Fruit fly (Drosophila melanogaster): Measurements from ENCODE around the gene CG31445.

CG31445 gene

DNA sequence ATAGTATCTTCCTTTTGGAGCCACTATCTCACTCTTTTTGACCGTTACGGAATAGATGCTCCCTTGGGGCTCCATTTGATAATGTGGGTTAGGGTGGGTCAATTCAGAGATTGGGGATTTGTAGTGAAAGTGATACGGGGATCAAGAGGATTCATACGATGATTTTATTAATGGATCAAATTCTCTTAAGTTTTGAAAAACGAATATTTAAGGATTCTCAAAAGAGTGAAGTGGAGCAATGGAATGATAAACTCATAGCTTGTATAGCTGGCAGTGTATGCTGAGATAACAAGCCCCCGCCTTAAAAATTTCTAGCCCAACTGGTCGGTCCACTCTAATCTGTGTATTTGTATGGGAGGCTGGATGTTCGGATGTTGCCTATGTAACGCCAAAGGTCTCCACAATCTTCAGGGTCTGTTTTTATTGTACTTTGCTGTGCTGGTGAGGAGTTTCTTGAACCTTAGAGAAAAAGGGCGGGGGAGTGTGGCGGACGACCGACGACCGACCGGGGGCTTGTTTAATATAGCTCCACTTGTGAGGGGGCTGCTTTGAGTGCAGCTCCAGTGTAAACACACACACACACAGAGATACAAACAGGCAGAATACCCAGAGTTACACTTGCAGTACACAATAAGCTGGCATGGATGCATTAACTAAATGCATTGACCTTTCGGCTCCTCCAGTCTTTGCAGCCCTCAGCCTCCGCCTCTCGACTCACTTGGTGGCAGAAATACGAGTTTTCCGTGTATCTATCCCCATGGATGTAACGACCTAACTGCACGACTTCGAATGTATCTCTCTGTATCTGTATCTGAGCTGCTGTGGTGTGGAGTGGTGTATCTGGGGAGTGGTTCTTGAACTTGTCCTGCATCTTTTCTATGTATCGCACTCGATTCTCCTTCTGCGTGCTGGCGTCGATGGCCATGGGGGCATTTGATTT is 36.3 kb upstream of the CG31445 start:
- TF ChIP-seq pad (GFP tag; optimal IDR thresholded peaks at IDR 0.05), result no peak
- no peak for TF ChIP-seq CG14711 (tag; optimal IDR thresholded peaks at IDR 0.05)
- TF ChIP-seq cic (GFP tag; optimal IDR thresholded peaks at IDR 0.05), result no peak
- no peak for TF ChIP-seq kay (GFP tag; ENCODE audit: borderline replicate concordance)
- no peak for TF ChIP-seq Crg-1 (GFP tag; optimal IDR thresholded peaks at IDR 0.05)
- TF ChIP-seq CG7045 (GFP tag; optimal IDR thresholded peaks at IDR 0.05), result no peak
- no peak for TF ChIP-seq ovo (GFP tag; optimal IDR thresholded peaks at IDR 0.05)
- no peak for TF ChIP-seq CG1620 (GFP tag; optimal IDR thresholded peaks at IDR 0.05)
- TF ChIP-seq tj (GFP tag; optimal IDR thresholded peaks at IDR 0.05), result no peak

DNA sequence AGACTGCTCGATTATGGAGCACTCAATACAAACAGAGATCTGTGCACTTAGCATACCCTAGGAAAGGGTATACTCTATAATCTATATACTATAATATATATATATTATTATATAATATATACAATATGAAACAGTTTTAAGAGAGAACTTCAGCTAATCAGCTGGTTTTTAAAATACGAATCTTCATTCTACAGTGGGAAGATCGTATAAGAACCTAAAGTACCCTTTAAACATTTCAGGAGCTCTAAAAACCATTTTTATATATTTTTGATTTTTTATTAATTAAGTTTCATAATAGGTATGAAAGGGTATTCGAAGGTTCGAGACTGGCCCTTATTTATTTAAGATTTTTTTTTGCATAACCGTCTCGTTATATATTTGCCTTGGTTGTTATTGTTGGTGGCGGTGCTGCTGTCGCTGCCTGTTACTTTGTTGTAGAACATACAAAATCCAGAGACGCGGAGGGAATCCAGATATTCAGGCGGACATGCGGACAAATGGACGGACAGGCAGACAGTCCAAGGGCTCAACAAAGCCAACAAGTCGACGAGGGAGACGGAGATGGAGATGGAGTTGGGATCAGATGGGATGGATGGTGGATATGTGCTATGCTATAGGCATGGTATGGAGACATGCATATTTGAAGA is 35.1 kb upstream of the CG31445 start:
- TF ChIP-seq toe (GFP tag; optimal IDR thresholded peaks at IDR 0.05), result no peak

dm6 chr3R:29277748-29278147 is 33.1 kb upstream of the CG31445 start:
- TF ChIP-seq toe (GFP tag; optimal IDR thresholded peaks at IDR 0.05), result no peak
- TF ChIP-seq CG7101 (tag; optimal IDR thresholded peaks at IDR 0.05), result no peak
- no peak for TF ChIP-seq ovo (GFP tag; optimal IDR thresholded peaks at IDR 0.05)
- TF ChIP-seq kay (GFP tag; ENCODE audit: borderline replicate concordance), result no peak

DNA sequence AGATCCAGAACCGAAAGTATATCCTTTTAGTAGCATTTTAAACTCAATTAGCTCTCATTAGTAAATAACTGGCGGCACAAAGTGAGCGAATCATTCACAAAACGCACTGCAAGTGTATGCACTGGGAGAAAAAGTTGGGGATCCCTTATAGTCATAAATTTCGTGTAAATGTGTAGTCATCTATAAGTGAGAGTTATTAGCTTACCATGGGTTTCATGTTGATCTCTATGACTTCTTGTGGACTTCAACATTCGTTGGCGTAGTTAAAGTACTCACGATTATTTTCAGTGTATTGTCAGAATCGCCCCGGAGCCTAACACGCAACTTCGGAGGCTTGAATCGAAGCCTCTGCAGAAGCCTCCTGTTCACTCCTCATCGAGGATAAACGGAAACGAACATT is 32.4 kb upstream of the CG31445 start:
- TF ChIP-seq CG7101 (tag; optimal IDR thresholded peaks at IDR 0.05) (no peak), tj (GFP tag; optimal IDR thresholded peaks at IDR 0.05) (no peak), CG1620 (GFP tag; optimal IDR thresholded peaks at IDR 0.05) (no peak), Clk (GFP tag; optimal IDR thresholded peaks at IDR 0.05) (no peak), CG33017 (tag; optimal IDR thresholded peaks at IDR 0.05) (no peak), toe (GFP tag; optimal IDR thresholded peaks at IDR 0.05) (no peak), ovo (GFP tag; optimal IDR thresholded peaks at IDR 0.05) (no peak), CG7045 (GFP tag; optimal IDR thresholded peaks at IDR 0.05) (no peak), CG12768 (GFP tag; optimal IDR thresholded peaks at IDR 0.05) (no peak), CG14711 (tag; optimal IDR thresholded peaks at IDR 0.05) (no peak), pad (GFP tag; optimal IDR thresholded peaks at IDR 0.05) (no peak), Crg-1 (GFP tag; optimal IDR thresholded peaks at IDR 0.05) (no peak), cic (GFP tag; optimal IDR thresholded peaks at IDR 0.05) (no peak), CG11617 (GFP tag; optimal IDR thresholded peaks at IDR 0.05) (no peak), CG5204 (GFP tag; optimal IDR thresholded peaks at IDR 0.05) (no peak), kay (GFP tag; ENCODE audit: borderline replicate concordance) (no peak), cnc (optimal IDR thresholded peaks at IDR 0.05) (no peak), Mnt (GFP tag; optimal IDR thresholded peaks at IDR 0.05) (no peak), bab1 (GFP tag; optimal IDR thresholded peaks at IDR 0.05) (no peak)

- TF ChIP-seq CG5204 (GFP tag; optimal IDR thresholded peaks at IDR 0.05), result no peak
- TF ChIP-seq CG1620 (GFP tag; optimal IDR thresholded peaks at IDR 0.05), result no peak
- no peak for TF ChIP-seq pad (GFP tag; optimal IDR thresholded peaks at IDR 0.05)
- no peak for TF ChIP-seq cnc (optimal IDR thresholded peaks at IDR 0.05)
- TF ChIP-seq CG7045 (GFP tag; optimal IDR thresholded peaks at IDR 0.05), result no peak
- no peak for TF ChIP-seq Crg-1 (GFP tag; optimal IDR thresholded peaks at IDR 0.05)
- TF ChIP-seq Mnt (GFP tag; optimal IDR thresholded peaks at IDR 0.05), result no peak
- no peak for TF ChIP-seq bab1 (GFP tag; optimal IDR thresholded peaks at IDR 0.05)
- no peak for TF ChIP-seq Clk (GFP tag; optimal IDR thresholded peaks at IDR 0.05)
- TF ChIP-seq CG7101 (tag; optimal IDR thresholded peaks at IDR 0.05), result no peak
- TF ChIP-seq CG14711 (tag; optimal IDR thresholded peaks at IDR 0.05), result no peak
- no peak for TF ChIP-seq ovo (GFP tag; optimal IDR thresholded peaks at IDR 0.05)
- TF ChIP-seq CG11617 (GFP tag; optimal IDR thresholded peaks at IDR 0.05), result no peak
- no peak for TF ChIP-seq CG33017 (tag; optimal IDR thresholded peaks at IDR 0.05)
- no peak for TF ChIP-seq kay (GFP tag; ENCODE audit: borderline replicate concordance)
- TF ChIP-seq cic (GFP tag; optimal IDR thresholded peaks at IDR 0.05), result no peak
- TF ChIP-seq tj (GFP tag; optimal IDR thresholded peaks at IDR 0.05), result no peak
- no peak for TF ChIP-seq toe (GFP tag; optimal IDR thresholded peaks at IDR 0.05)
Measured at dm6 chr3R:29274590-29274989, 30.0 kb upstream of the CG31445 start.

- no peak for TF ChIP-seq Hr96 (GFP tag; optimal IDR thresholded peaks at IDR 0.05)
- no peak for TF ChIP-seq bab1 (GFP tag; optimal IDR thresholded peaks at IDR 0.05)
- TF ChIP-seq CG12768 (GFP tag; optimal IDR thresholded peaks at IDR 0.05), result no peak
- TF ChIP-seq CG33017 (tag; optimal IDR thresholded peaks at IDR 0.05), result no peak
- TF ChIP-seq CG7045 (GFP tag; optimal IDR thresholded peaks at IDR 0.05), result no peak
- TF ChIP-seq ovo (GFP tag; optimal IDR thresholded peaks at IDR 0.05), result no peak
- TF ChIP-seq tj (GFP tag; optimal IDR thresholded peaks at IDR 0.05), result no peak
- no peak for TF ChIP-seq Mnt (GFP tag; optimal IDR thresholded peaks at IDR 0.05)
- no peak for TF ChIP-seq toe (GFP tag; optimal IDR thresholded peaks at IDR 0.05)
- no peak for TF ChIP-seq Clk (GFP tag; optimal IDR thresholded peaks at IDR 0.05)
- no peak for TF ChIP-seq CG7101 (tag; optimal IDR thresholded peaks at IDR 0.05)
- no peak for TF ChIP-seq CG14711 (tag; optimal IDR thresholded peaks at IDR 0.05)
- TF ChIP-seq CG1620 (GFP tag; optimal IDR thresholded peaks at IDR 0.05), result no peak
Measured at dm6 chr3R:29273029-29273428, 28.4 kb upstream of the CG31445 start.

Measured in whole organism, adult.